Worm (Caenorhabditis elegans): ENCODE measurements around the gene rfc-4.

- no peak for TF ChIP-seq nhr-12 (tag; optimal IDR thresholded peaks at IDR 0.05)
- TF ChIP-seq zag-1 (tag; optimal IDR thresholded peaks at IDR 0.05) = no peak
- TF ChIP-seq pqm-1 (tag; optimal IDR thresholded peaks at IDR 0.05) = no peak
- TF ChIP-seq nhr-77 (tag; optimal IDR thresholded peaks at IDR 0.05) = no peak
- TF ChIP-seq ama-1 (optimal IDR thresholded peaks at IDR 0.05) = no peak
- TF ChIP-seq skn-1 (tag; optimal IDR thresholded peaks at IDR 0.05) = no peak
- no peak for TF ChIP-seq snpc-4 (tag; optimal IDR thresholded peaks at IDR 0.05)
Observed at ce11 chrIII:6953373-6953772, 18.7 kb upstream of the rfc-4 start.

Measured in whole organism, L3 larva.